Worm (Caenorhabditis elegans): ENCODE results near the gene abhd-5.1.

Gene abhd-5.1

DNA sequence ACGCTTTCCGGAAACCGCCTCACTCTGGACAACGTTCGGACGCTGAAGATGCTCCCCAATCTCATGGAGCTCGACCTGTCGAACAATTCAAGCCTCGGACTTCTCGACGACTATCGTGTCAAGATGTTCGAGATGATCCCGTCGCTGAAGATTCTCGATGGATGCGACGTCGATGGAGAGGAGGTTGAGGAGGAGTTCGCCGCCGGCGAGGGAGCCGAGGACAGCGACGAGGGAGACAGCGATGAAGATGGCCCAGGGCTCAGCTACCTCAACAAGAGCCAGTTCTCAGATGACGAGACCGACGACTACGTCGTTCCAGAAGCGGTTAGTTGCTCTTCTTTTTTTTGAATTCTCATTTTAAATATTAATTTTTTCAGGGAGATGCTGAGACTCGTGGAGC lies 43.3 kb downstream of the abhd-5.1 start:
- TF ChIP-seq tra-4 (tag; optimal IDR thresholded peaks at IDR 0.05) (no peak), hnd-1 (tag; optimal IDR thresholded peaks at IDR 0.05) (no peak), hmbx-1 (tag; optimal IDR thresholded peaks at IDR 0.05) (no peak), tbx-11 (GFP tag; IDR thresholded peaks at IDR 0.05) (no peak), tbx-37 (GFP tag; conservative IDR thresholded peaks at IDR 0.05) (no peak), sea-1 (GFP tag; conservative IDR thresholded peaks at IDR 0.05) (no peak), B0310.2 (tag; optimal IDR thresholded peaks at IDR 0.05) (no peak), hmg-4 (GFP tag; optimal IDR thresholded peaks at IDR 0.05) (no peak), ceh-13 (GFP tag; optimal IDR thresholded peaks at IDR 0.05) (no peak), pes-1 (GFP tag; IDR thresholded peaks at IDR 0.05) (no peak), scrt-1 (GFP tag; IDR thresholded peaks at IDR 0.05) (no peak), F13C5.2 (tag; optimal IDR thresholded peaks at IDR 0.05) (no peak), ama-1 (optimal IDR thresholded peaks at IDR 0.05) (no peak)

ce11 chrV:4891305-4891704 lies 43.9 kb downstream of the abhd-5.1 start:
- TF ChIP-seq F13C5.2 (tag; optimal IDR thresholded peaks at IDR 0.05) (no peak), tbx-11 (GFP tag; IDR thresholded peaks at IDR 0.05) (no peak), tbx-37 (GFP tag; conservative IDR thresholded peaks at IDR 0.05) (no peak), scrt-1 (GFP tag; IDR thresholded peaks at IDR 0.05) (no peak), aly-1 (tag; optimal IDR thresholded peaks at IDR 0.05) (no peak), hmg-4 (GFP tag; optimal IDR thresholded peaks at IDR 0.05) (no peak), ama-1 (optimal IDR thresholded peaks at IDR 0.05) (no peak), ceh-13 (GFP tag; optimal IDR thresholded peaks at IDR 0.05) (no peak)

DNA sequence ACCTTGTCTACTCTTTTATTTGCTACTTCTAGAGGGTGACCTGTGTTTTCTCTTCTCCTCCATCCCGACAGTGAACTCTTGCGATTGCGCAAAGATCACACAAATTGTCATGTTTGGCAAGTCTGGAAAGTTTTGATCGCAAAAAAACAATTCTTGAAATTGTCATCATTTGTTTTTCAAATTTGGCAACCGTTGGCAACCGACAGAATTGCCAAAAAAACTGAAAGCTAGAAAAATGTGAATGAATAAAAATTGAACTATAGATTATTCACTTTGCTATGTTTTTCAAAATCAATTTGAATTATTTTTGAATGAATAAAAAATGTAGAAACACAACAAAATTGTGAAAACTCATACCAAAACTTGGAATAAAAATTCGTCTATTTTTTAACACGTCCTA lies 47.5 kb downstream of the abhd-5.1 start, which contains the start of gene ugt-11:
ugt-11 (minus strand) TSS at position 101 of the 400 bp plus-strand sequence.
- TF ChIP-seq hnd-1 (tag; optimal IDR thresholded peaks at IDR 0.05) = no peak
- TF ChIP-seq ceh-13 (GFP tag; optimal IDR thresholded peaks at IDR 0.05) = no peak
- no peak for TF ChIP-seq tbx-37 (GFP tag; conservative IDR thresholded peaks at IDR 0.05)
- no peak for TF ChIP-seq hmg-4 (GFP tag; optimal IDR thresholded peaks at IDR 0.05)
- TF ChIP-seq scrt-1 (GFP tag; IDR thresholded peaks at IDR 0.05) = no peak
- TF ChIP-seq sea-1 (GFP tag; conservative IDR thresholded peaks at IDR 0.05) = no peak

- no peak for TF ChIP-seq sea-1 (GFP tag; conservative IDR thresholded peaks at IDR 0.05)
- TF ChIP-seq hmg-4 (GFP tag; optimal IDR thresholded peaks at IDR 0.05) = no peak
- no peak for TF ChIP-seq aly-1 (tag; optimal IDR thresholded peaks at IDR 0.05)
- TF ChIP-seq F13C5.2 (tag; optimal IDR thresholded peaks at IDR 0.05) = no peak
- no peak for TF ChIP-seq ama-1 (optimal IDR thresholded peaks at IDR 0.05)
- no peak for TF ChIP-seq hmbx-1 (tag; optimal IDR thresholded peaks at IDR 0.05)
- no peak for TF ChIP-seq tbx-37 (GFP tag; conservative IDR thresholded peaks at IDR 0.05)
- TF ChIP-seq ets-7 (tag; optimal IDR thresholded peaks at IDR 0.05) = no peak
- no peak for TF ChIP-seq ceh-36 (tag; optimal IDR thresholded peaks at IDR 0.05)
- no peak for TF ChIP-seq tbx-11 (GFP tag; IDR thresholded peaks at IDR 0.05)
- TF ChIP-seq hnd-1 (tag; optimal IDR thresholded peaks at IDR 0.05) = no peak
- no peak for TF ChIP-seq scrt-1 (GFP tag; IDR thresholded peaks at IDR 0.05)
- no peak for TF ChIP-seq ceh-13 (GFP tag; optimal IDR thresholded peaks at IDR 0.05)
- TF ChIP-seq tra-4 (tag; optimal IDR thresholded peaks at IDR 0.05) = no peak
Observed at ce11 chrV:4895744-4896143, 48.3 kb downstream of the abhd-5.1 start, which contains the start of gene ugt-9. ugt-9 (plus strand) TSS chrV:4896048.

Data from whole organism, early embryonic.